Worm (Caenorhabditis elegans): ENCODE results near the gene eif-2Bdelta.

eif-2Bdelta gene

DNA sequence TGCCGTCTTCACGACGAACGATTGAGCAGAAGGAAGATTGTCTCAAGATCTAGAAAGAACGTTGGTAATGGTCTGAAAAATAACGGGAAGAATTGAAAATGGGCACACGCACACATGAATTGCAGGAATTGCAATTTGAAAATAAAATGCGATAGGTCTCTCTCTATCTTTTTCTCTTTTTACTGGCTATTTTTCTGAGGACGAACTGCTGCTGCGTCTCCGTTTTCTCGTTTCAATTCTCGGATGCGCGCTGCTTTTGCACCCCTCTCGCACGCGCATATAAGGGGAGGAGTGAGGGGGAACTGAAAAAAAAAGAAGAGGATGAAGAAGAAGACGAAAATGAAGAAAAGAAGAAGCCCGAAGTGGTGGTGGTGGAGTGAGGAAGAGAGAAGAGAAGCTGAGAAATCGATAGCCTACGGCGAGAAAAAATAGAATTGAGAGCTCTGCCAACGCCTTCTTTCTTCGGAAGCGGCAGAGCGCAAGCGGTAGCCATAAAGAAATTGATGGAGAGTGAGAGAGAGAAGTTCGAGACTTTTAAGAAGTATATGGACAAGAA, 48.1 kb downstream of the eif-2Bdelta start, which contains the start of gene rgef-1:
TSS of gene rgef-1 (minus strand) at position 51 of the 556 bp plus-strand sequence.
- TF ChIP-seq ceh-19 (GFP tag; optimal IDR thresholded peaks at IDR 0.05), result peak; percentile 44
- peak; percentile 47 for TF ChIP-seq nfya-1 (tag; optimal IDR thresholded peaks at IDR 0.05)
- TF ChIP-seq ceh-14 (tag; optimal IDR thresholded peaks at IDR 0.05), result peak; percentile 76
- TF ChIP-seq ama-1 (optimal IDR thresholded peaks at IDR 0.05), result no peak
- TF ChIP-seq pag-3 (tag; optimal IDR thresholded peaks at IDR 0.05; ENCODE audit: borderline replicate concordance), result no peak
- TF ChIP-seq dmd-4 (tag; optimal IDR thresholded peaks at IDR 0.05; ENCODE audit: borderline replicate concordance), result no peak
- no peak for TF ChIP-seq fkh-6 (tag; optimal IDR thresholded peaks at IDR 0.05)
- no peak for TF ChIP-seq dve-1 (tag; optimal IDR thresholded peaks at IDR 0.05)
- no peak for TF ChIP-seq lin-11 (tag; optimal IDR thresholded peaks at IDR 0.05)
- TF ChIP-seq ceh-34 (tag; optimal IDR thresholded peaks at IDR 0.05), result peak; percentile 37
- peak; percentile 85 for TF ChIP-seq ceh-31 (tag; optimal IDR thresholded peaks at IDR 0.05)
- peak; percentile 59 for TF ChIP-seq tbx-2 (tag; optimal IDR thresholded peaks at IDR 0.05)
- no peak for TF ChIP-seq hlh-13 (GFP tag; optimal IDR thresholded peaks at IDR 0.05)
- no peak for TF ChIP-seq ceh-2 (tag; optimal IDR thresholded peaks at IDR 0.05)
- TF ChIP-seq che-1 (tag; optimal IDR thresholded peaks at IDR 0.05), result no peak
- TF ChIP-seq ref-2 (tag; optimal IDR thresholded peaks at IDR 0.05), result peak; percentile 20
- no peak for TF ChIP-seq mec-3 (tag; optimal IDR thresholded peaks at IDR 0.05; ENCODE audit: borderline replicate concordance)
- peak; percentile 33 for TF ChIP-seq C08G9.2 (tag; optimal IDR thresholded peaks at IDR 0.05)
- no peak for TF ChIP-seq pha-4 (tag; optimal IDR thresholded peaks at IDR 0.05)
- peak; percentile 44 for TF ChIP-seq ceh-18 (tag; optimal IDR thresholded peaks at IDR 0.05)
- TF ChIP-seq pros-1 (tag; optimal IDR thresholded peaks at IDR 0.05), result peak; percentile 17
- TF ChIP-seq ceh-48 (tag; optimal IDR thresholded peaks at IDR 0.05), result peak; percentile 89
- TF ChIP-seq hlh-30 (tag; optimal IDR thresholded peaks at IDR 0.05; ENCODE audit: insufficient read depth), result no peak
- no peak for TF ChIP-seq ceh-22 (tag; optimal IDR thresholded peaks at IDR 0.05)
- TF ChIP-seq unc-42 (tag; optimal IDR thresholded peaks at IDR 0.05), result peak; percentile 87
- no peak for TF ChIP-seq unc-86 (tag; optimal IDR thresholded peaks at IDR 0.05)

DNA sequence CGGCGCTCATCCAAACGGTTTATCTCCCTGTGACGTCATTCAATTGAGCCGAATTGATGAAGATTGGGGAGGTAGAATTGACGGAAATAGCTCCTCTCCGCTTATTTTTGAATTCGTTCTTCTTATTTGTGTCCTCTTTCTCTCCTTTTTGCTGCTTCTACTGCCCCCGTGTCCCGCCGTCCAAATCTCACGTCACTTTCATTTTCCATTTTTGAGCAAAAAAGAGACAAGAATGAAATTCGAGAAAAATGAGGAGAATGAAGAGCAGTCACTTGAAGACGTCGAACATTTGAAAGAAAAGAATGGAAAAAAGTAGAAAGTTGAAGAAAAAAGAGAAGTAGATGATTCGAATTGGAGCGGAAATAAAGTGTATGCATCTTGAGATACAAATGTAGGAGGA, 50.0 kb downstream of the eif-2Bdelta start:
- TF ChIP-seq nhr-232 (tag; optimal IDR thresholded peaks at IDR 0.05) (no peak), ceh-48 (tag; optimal IDR thresholded peaks at IDR 0.05) (no peak), lim-6 (tag; optimal IDR thresholded peaks at IDR 0.05) (no peak), ceh-24 (tag; optimal IDR thresholded peaks at IDR 0.05) (no peak), unc-55 (GFP tag; optimal IDR thresholded peaks at IDR 0.05) (no peak), gmeb-2 (tag; optimal IDR thresholded peaks at IDR 0.05) (no peak), madf-2 (tag; optimal IDR thresholded peaks at IDR 0.05) (no peak), ceh-14 (tag; optimal IDR thresholded peaks at IDR 0.05) (no peak)

Measured in whole organism, late embryonic.